Worm (Caenorhabditis elegans) whole organism, dauer: Measurements from ENCODE around the gene pcf-11.
"Not testable (repeated sequence)": the region's sequence is repeated elsewhere in the genome, so short reads cannot be mapped to it uniquely, and the experiment has no call there.

ENCODE experiments used
- unc-62 ChIP-seq: sonication (generic microtip); optimal IDR thresholded peaks from 2 replicates; lab custom pipeline; 2017; ENCODE audit warnings: missing biosample characterization, missing genetic modification reagents, missing genetic modification characterization

Gene pcf-11

ce11 chrIII:5024393-5024964, at the start of gene pcf-11:
pcf-11 (plus strand) TSS chrIII:5024914.
- TF ChIP-seq unc-62 (GFP tag; lab: Kevin White, UChicago) = no peak

ce11 chrIII:4980367-4980766, 44.3 kb upstream of the pcf-11 start, which contains the start of gene C27F2.6:
C27F2.6 (minus strand) TSS chrIII:4980467.
- TF ChIP-seq unc-62 (GFP tag; lab: Kevin White, UChicago) = not testable (repeated sequence)

ce11 chrIII:4983961-4984360, 40.8 kb upstream of the pcf-11 start:
- TF ChIP-seq unc-62 (GFP tag; lab: Kevin White, UChicago) = no peak

- no peak for TF ChIP-seq unc-62 (GFP tag; lab: Kevin White, UChicago)
Measured at ce11 chrIII:4984444-4985086, 40.1 kb upstream of the pcf-11 start, which contains the start of gene C27F2.7. C27F2.7 (minus strand) TSS chrIII:4984494.

- TF ChIP-seq unc-62 (GFP tag; lab: Kevin White, UChicago) = no peak
Measured at ce11 chrIII:4986790-4987259, 37.9 kb upstream of the pcf-11 start, which contains the start of the genes C27F2.10 and wdr-60. C27F2.10 (minus strand) TSS chrIII:4986898. wdr-60 (plus strand) TSS chrIII:4987209.

ce11 chrIII:4987666-4988065, 37.0 kb upstream of the pcf-11 start:
- TF ChIP-seq unc-62 (GFP tag; lab: Kevin White, UChicago) = no peak

- no peak for TF ChIP-seq unc-62 (GFP tag; lab: Kevin White, UChicago)
Measured at ce11 chrIII:4998111-4998859, 26.4 kb upstream of the pcf-11 start, which contains the start of gene tmem-131. tmem-131 (minus strand) TSS chrIII:4998161.

- TF ChIP-seq unc-62 (GFP tag; lab: Kevin White, UChicago) = no peak
Measured at ce11 chrIII:4998956-4999425, 25.7 kb upstream of the pcf-11 start, which contains the start of gene smcr-8. smcr-8 (plus strand) TSS chrIII:4999375.

- no peak for TF ChIP-seq unc-62 (GFP tag; lab: Kevin White, UChicago)
Measured at ce11 chrIII:5002231-5002630, 22.5 kb upstream of the pcf-11 start, which contains the start of gene R144.10. R144.10 (minus strand) TSS chrIII:5002331.

ce11 chrIII:5004621-5005020, 20.1 kb upstream of the pcf-11 start, which contains the start of gene R144.6:
R144.6 (minus strand) TSS chrIII:5004721.
- no peak for TF ChIP-seq unc-62 (GFP tag; lab: Kevin White, UChicago)

ce11 chrIII:5006881-5007280, 17.8 kb upstream of the pcf-11 start, which contains the start of gene R144.12:
R144.12 (minus strand) TSS chrIII:5006981.
- no peak for TF ChIP-seq unc-62 (GFP tag; lab: Kevin White, UChicago)

ce11 chrIII:5008730-5009129, 16.0 kb upstream of the pcf-11 start, which contains the start of gene R144.11:
R144.11 (minus strand) TSS chrIII:5008830.
- TF ChIP-seq unc-62 (GFP tag; lab: Kevin White, UChicago) = no peak

ce11 chrIII:5010723-5011122, 14.0 kb upstream of the pcf-11 start:
- TF ChIP-seq unc-62 (GFP tag; lab: Kevin White, UChicago) = no peak

- no peak for TF ChIP-seq unc-62 (GFP tag; lab: Kevin White, UChicago)
Measured at ce11 chrIII:5012460-5012859, 12.3 kb upstream of the pcf-11 start.

ce11 chrIII:5013915-5014346, 10.8 kb upstream of the pcf-11 start:
- no peak for TF ChIP-seq unc-62 (GFP tag; lab: Kevin White, UChicago)
